Fruit fly (Drosophila melanogaster) whole organism, prepupa: ENCODE measurements around the gene Nlg4.

Experiments
- Blimp-1 ChIP-seq: fragments of 200-800 bp; sonication (Bioruptor generic); optimal IDR thresholded peaks from 3 replicates; lab custom pipeline; 2017; ENCODE audit warnings: missing biosample characterization, missing genetic modification characterization, mild to moderate bottlenecking, moderate library complexity, missing genetic modification reagents
- CG10631 ChIP-seq: fragments of 200-800 bp; sonication (Bioruptor generic); optimal IDR thresholded peaks from 2 replicates; lab custom pipeline; 2016; ENCODE audit warnings: missing biosample characterization, missing genetic modification characterization
- CG11762 ChIP-seq: fragments of 200-800 bp; sonication (Bioruptor generic); optimal IDR thresholded peaks from 3 replicates; lab custom pipeline; 2016; ENCODE audit warnings: missing biosample characterization, missing genetic modification characterization; ENCODE audit not compliant: insufficient read depth
- CG11902 ChIP-seq: fragments of 200-800 bp; sonication (Bioruptor generic); optimal IDR thresholded peaks from 3 replicates; lab custom pipeline; 2016; ENCODE audit warnings: missing biosample characterization, missing genetic modification characterization
- CG1621 ChIP-seq: fragments of 200-800 bp; sonication (Bioruptor generic); optimal IDR thresholded peaks from 3 replicates; lab custom pipeline; 2018; ENCODE audit warnings: missing biosample characterization, mild to moderate bottlenecking, missing genetic modification characterization
- CG3032 ChIP-seq: fragments of 200-800 bp; optimal IDR thresholded peaks from 2 replicates; lab custom pipeline; 2019; ENCODE audit warnings: missing biosample characterization, mild to moderate bottlenecking, missing genetic modification characterization, moderate library complexity
- CG31627 ChIP-seq: fragments of 200-800 bp; sonication (Bioruptor generic); optimal IDR thresholded peaks from 3 replicates; lab custom pipeline; 2016; ENCODE audit warnings: missing biosample characterization, missing genetic modification characterization
- CG32006 ChIP-seq: fragments of 200-800 bp; sonication (Bioruptor generic); optimal IDR thresholded peaks from 3 replicates; lab custom pipeline; 2017; ENCODE audit warnings: missing biosample characterization, mild to moderate bottlenecking, missing genetic modification characterization
- CG34406 ChIP-seq: fragments of 200-800 bp; sonication (Bioruptor generic); optimal IDR thresholded peaks from 3 replicates; lab custom pipeline; 2016; ENCODE audit warnings: missing biosample characterization, missing genetic modification characterization
- CG3919 ChIP-seq: fragments of 200-800 bp; sonication (Bioruptor generic); optimal IDR thresholded peaks from 3 replicates; lab custom pipeline; 2016; ENCODE audit warnings: missing biosample characterization, missing genetic modification characterization
- CG4318 ChIP-seq: fragments of 200-800 bp; sonication (Bioruptor generic); optimal IDR thresholded peaks from 3 replicates; lab custom pipeline; 2017; ENCODE audit warnings: missing biosample characterization, mild to moderate bottlenecking, missing genetic modification characterization
- CG6163 ChIP-seq: fragments of 200-800 bp; sonication (Bioruptor generic); IDR thresholded peaks from 3 replicates; pipeline ENCODE4 v1.3.6; 2022; ENCODE audit warnings: missing biosample characterization, missing genetic modification characterization
- CG6276 ChIP-seq: fragments of 200-800 bp; sonication (Bioruptor generic); optimal IDR thresholded peaks from 2 replicates; lab custom pipeline; 2017; ENCODE audit warnings: missing biosample characterization, mild to moderate bottlenecking, missing genetic modification characterization
- CG6792 ChIP-seq: fragments of 200-800 bp; sonication (Bioruptor generic); optimal IDR thresholded peaks from 3 replicates; lab custom pipeline; 2016; ENCODE audit warnings: missing biosample characterization, missing genetic modification characterization
- CG6854 ChIP-seq: fragments of 200-800 bp; sonication (Bioruptor generic); optimal IDR thresholded peaks from 2 replicates; lab custom pipeline; 2017; ENCODE audit warnings: missing biosample characterization, mild to moderate bottlenecking, missing genetic modification characterization
- CG7368 ChIP-seq: fragments of 200-800 bp; sonication (Bioruptor generic); optimal IDR thresholded peaks from 3 replicates; lab custom pipeline; 2016; ENCODE audit warnings: missing biosample characterization, missing genetic modification characterization
- CG8119 ChIP-seq: fragments of 200-800 bp; sonication (Bioruptor generic); IDR thresholded peaks from 3 replicates; pipeline ENCODE4 v1.3.6; 2022; ENCODE audit warnings: missing biosample characterization, missing genetic modification characterization
- CG8319 ChIP-seq: fragments of 200-800 bp; sonication (Bioruptor generic); optimal IDR thresholded peaks from 3 replicates; lab custom pipeline; 2016; ENCODE audit warnings: missing biosample characterization, missing genetic modification characterization
- CG8632 ChIP-seq: fragments of 200-800 bp; sonication (Bioruptor generic); optimal IDR thresholded peaks from 3 replicates; lab custom pipeline; 2016; ENCODE audit warnings: missing biosample characterization, missing genetic modification characterization
- CG9139 ChIP-seq: fragments of 200-800 bp; sonication (Bioruptor generic); optimal IDR thresholded peaks from 3 replicates; lab custom pipeline; 2017; ENCODE audit warnings: missing biosample characterization, mild to moderate bottlenecking, missing genetic modification characterization
- Eip78C ChIP-seq: fragments of 200-800 bp; sonication (Bioruptor generic); peaks from one replicate; lab custom pipeline; 2016; ENCODE audit warnings: missing biosample characterization, missing genetic modification characterization
- Ets96B ChIP-seq: fragments of 200-800 bp; optimal IDR thresholded peaks from 2 replicates; lab custom pipeline; 2019; ENCODE audit warnings: missing biosample characterization, mild to moderate bottlenecking, missing genetic modification characterization, moderate library complexity
- Gug ChIP-seq: fragments of 200-800 bp; sonication (Bioruptor generic); IDR thresholded peaks from 2 replicates; pipeline ENCODE4 v1.3.6; 2022; ENCODE audit warnings: missing biosample characterization, missing genetic modification characterization
- Hr4 ChIP-seq: fragments of 200-800 bp; sonication (Bioruptor generic); optimal IDR thresholded peaks from 3 replicates; lab custom pipeline; 2016; ENCODE audit warnings: missing biosample characterization, missing genetic modification characterization
- Lpt ChIP-seq: fragments of 200-800 bp; sonication (Bioruptor generic); optimal IDR thresholded peaks from 3 replicates; lab custom pipeline; 2016; ENCODE audit warnings: missing biosample characterization, missing genetic modification characterization
- OdsH ChIP-seq: fragments of 200-800 bp; sonication (Bioruptor generic); optimal IDR thresholded peaks from 3 replicates; lab custom pipeline; 2016; ENCODE audit warnings: missing biosample characterization, missing genetic modification characterization
- Smox ChIP-seq: fragments of 200-800 bp; sonication (Bioruptor generic); optimal IDR thresholded peaks from 3 replicates; lab custom pipeline; 2016; ENCODE audit warnings: missing biosample characterization, missing genetic modification characterization
- Sox102F ChIP-seq: fragments of 200-800 bp; sonication (Bioruptor generic); optimal IDR thresholded peaks from 2 replicates; lab custom pipeline; 2016; ENCODE audit warnings: missing biosample characterization, mild to moderate bottlenecking, missing genetic modification characterization
- Sox14 ChIP-seq: fragments of 200-800 bp; sonication (Bioruptor generic); optimal IDR thresholded peaks from 3 replicates; lab custom pipeline; 2016; ENCODE audit warnings: missing biosample characterization, missing genetic modification characterization
- Sox15 ChIP-seq: fragments of 200-800 bp; sonication (Bioruptor generic); optimal IDR thresholded peaks from 3 replicates; lab custom pipeline; 2016; ENCODE audit warnings: missing biosample characterization, missing genetic modification characterization
- acj6 ChIP-seq: fragments of 200-800 bp; sonication (Bioruptor generic); optimal IDR thresholded peaks from 3 replicates; lab custom pipeline; 2016; ENCODE audit warnings: missing biosample characterization, missing genetic modification characterization
- cyc ChIP-seq: fragments of 200-800 bp; sonication (Bioruptor generic); optimal IDR thresholded peaks from 3 replicates; lab custom pipeline; 2016; ENCODE audit warnings: missing biosample characterization, missing genetic modification characterization
- dac ChIP-seq: fragments of 200-800 bp; sonication (Bioruptor generic); optimal IDR thresholded peaks from 2 replicates; lab custom pipeline; 2017; ENCODE audit warnings: missing biosample characterization, mild to moderate bottlenecking, missing genetic modification characterization
- dsx ChIP-seq: fragments of 200-800 bp; optimal IDR thresholded peaks from 3 replicates; lab custom pipeline; 2019; ENCODE audit warnings: missing biosample characterization, mild to moderate bottlenecking, missing genetic modification characterization, moderate library complexity; ENCODE audit not compliant: poor library complexity, severe bottlenecking
- eg ChIP-seq: fragments of 200-800 bp; sonication (Bioruptor generic); IDR thresholded peaks from 3 replicates; pipeline ENCODE4 v1.3.6; 2022; ENCODE audit warnings: missing biosample characterization, missing genetic modification characterization
- fd59A ChIP-seq: fragments of 200-800 bp; sonication (Bioruptor generic); optimal IDR thresholded peaks from 2 replicates; lab custom pipeline; 2017; ENCODE audit warnings: missing biosample characterization, mild to moderate bottlenecking, missing genetic modification characterization, missing genetic modification reagents
- fd85E ChIP-seq: fragments of 200-800 bp; sonication (Bioruptor generic); optimal IDR thresholded peaks from 3 replicates; lab custom pipeline; 2016; ENCODE audit warnings: missing biosample characterization, missing genetic modification characterization
- fkh ChIP-seq: fragments of 200-800 bp; sonication (Bioruptor generic); optimal IDR thresholded peaks from 3 replicates; lab custom pipeline; 2017; ENCODE audit warnings: missing biosample characterization, mild to moderate bottlenecking, missing genetic modification characterization, moderate library complexity
- lz ChIP-seq: fragments of 200-800 bp; sonication (Bioruptor generic); optimal IDR thresholded peaks from 3 replicates; lab custom pipeline; 2016; ENCODE audit warnings: missing biosample characterization, missing genetic modification characterization
- net ChIP-seq: fragments of 200-800 bp; sonication (Bioruptor generic); optimal IDR thresholded peaks from 3 replicates; lab custom pipeline; 2016; ENCODE audit warnings: missing biosample characterization, missing genetic modification characterization
- pdm3 ChIP-seq: fragments of 200-800 bp; sonication (Bioruptor generic); optimal IDR thresholded peaks from 3 replicates; lab custom pipeline; 2016; ENCODE audit warnings: missing biosample characterization, missing genetic modification characterization
- salr ChIP-seq, 2 experiments: fragments of 200-800 bp; sonication (Bioruptor generic); optimal IDR thresholded peaks; 3 replicates each; lab custom pipeline; 2016 to 2018; ENCODE audit warnings: missing biosample characterization in 2 of 2, missing genetic modification characterization in 2 of 2, mild to moderate bottlenecking in 1 of 2
- spab ChIP-seq: fragments of 200-800 bp; sonication (Bioruptor generic); optimal IDR thresholded peaks from 2 replicates; lab custom pipeline; 2017; ENCODE audit warnings: missing biosample characterization, mild to moderate bottlenecking, missing genetic modification characterization, missing genetic modification reagents
- ss ChIP-seq, 2 experiments: fragments of 200-800 bp; sonication (Bioruptor generic); optimal IDR thresholded peaks; 2 replicates in 1 of 2; 3 replicates in 1 of 2; lab custom pipeline; 2017 to 2018; ENCODE audit warnings: mild to moderate bottlenecking in 2 of 2, missing biosample characterization in 2 of 2, missing genetic modification characterization in 2 of 2, moderate library complexity in 1 of 2
- vri ChIP-seq: fragments of 200-800 bp; sonication (Bioruptor generic); optimal IDR thresholded peaks from 3 replicates; lab custom pipeline; 2016; ENCODE audit warnings: missing biosample characterization, mild to moderate bottlenecking, missing genetic modification characterization

The Nlg4 gene

dm6 chr3R:20261225-20261968 lies 56.8 kb downstream of the Nlg4 start (continued):
- TF ChIP-seq pdm3 (GFP tag; lab: Kevin White, UChicago) (peak; percentile 93), CG8119 (peak; percentile 97), CG8632 (GFP tag; lab: Kevin White, UChicago) (peak; percentile 95), fd85E (GFP tag; lab: Kevin White, UChicago) (peak; percentile 74), dac (peak; percentile 57), CG3032 (tag; lab: Kevin White, UChicago) (peak; percentile 96), acj6 (GFP tag; lab: Kevin White, UChicago) (peak; percentile 92), dsx (peak; percentile 97), CG31627 (GFP tag; lab: Kevin White, UChicago) (peak; percentile 85)

DNA sequence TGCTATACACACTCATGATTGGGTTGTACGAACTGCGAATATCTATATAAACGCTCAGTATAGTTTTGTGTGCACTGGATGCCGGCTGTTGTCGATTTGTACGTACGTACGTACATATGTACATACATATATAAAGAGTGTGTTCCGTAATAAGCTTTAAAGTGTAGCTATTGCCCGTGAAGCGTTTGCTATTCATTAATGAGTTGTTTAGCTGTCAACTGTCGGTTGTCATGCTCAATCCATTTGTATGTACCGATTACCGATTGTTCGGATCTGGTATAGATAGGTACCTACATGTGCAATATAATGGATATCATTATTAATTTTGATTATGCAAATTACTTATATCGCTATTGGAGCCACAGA lies 57.3 kb downstream of the Nlg4 start:
- TF ChIP-seq Smox (GFP tag; lab: Kevin White, UChicago): no peak
- no peak for TF ChIP-seq CG6792
- no peak for TF ChIP-seq cyc (GFP tag; lab: Kevin White, UChicago)
- no peak for TF ChIP-seq eg (GFP tag; lab: Robert Waterston, UW)
- no peak for TF ChIP-seq CG8319 (GFP tag; lab: Kevin White, UChicago)
- no peak for TF ChIP-seq spab
- no peak for TF ChIP-seq CG3032 (tag; lab: Kevin White, UChicago)
- no peak for TF ChIP-seq CG34406 (GFP tag; lab: Kevin White, UChicago)
- no peak for TF ChIP-seq CG11902
- TF ChIP-seq CG9139 (GFP tag; lab: Kevin White, UChicago): no peak
- no peak for TF ChIP-seq CG1621 (tag; lab: Kevin White, UChicago)
- TF ChIP-seq OdsH (GFP tag; lab: Kevin White, UChicago): no peak
- no peak for TF ChIP-seq CG6854
- no peak for TF ChIP-seq fd59A (GFP tag; lab: Kevin White, UChicago)
- TF ChIP-seq, all 60 proteins: peak for 0

DNA sequence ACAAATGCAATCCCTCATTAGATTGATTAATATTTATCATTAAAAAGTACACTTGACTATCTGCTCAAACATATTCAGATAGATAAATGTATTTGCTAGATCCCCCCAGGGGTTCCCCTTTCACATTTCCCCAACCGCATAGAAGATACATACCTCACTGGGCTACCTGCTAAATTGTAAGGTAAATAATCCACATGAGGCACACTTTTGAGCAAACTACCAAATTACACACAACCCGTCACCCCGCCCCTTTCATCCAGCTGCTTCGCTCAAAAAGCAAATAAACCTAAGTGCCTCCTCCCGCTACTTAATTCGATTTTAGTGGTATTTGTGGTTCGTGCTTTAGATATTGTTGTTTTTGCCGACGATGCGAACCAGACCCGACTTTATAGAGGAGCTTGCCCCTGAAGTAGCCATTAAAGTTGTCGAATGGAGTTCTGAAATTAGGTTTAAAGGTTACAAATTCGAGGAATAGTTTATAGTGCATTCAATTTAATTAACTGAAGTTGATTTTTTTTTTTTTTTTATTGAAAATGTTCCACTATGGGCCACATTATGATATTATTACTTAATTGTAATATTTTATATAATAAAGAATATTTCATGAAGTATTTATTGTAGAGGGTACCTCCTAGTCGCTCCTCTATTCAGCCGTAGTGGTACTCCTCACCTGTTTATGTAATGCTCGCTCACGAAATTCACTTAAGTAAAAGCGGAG lies 58.5 kb downstream of the Nlg4 start:
- TF ChIP-seq CG8119 (no peak), CG1621 (tag; lab: Kevin White, UChicago) (no peak), CG11902 (no peak), Lpt (no peak), CG32006 (GFP tag; lab: Kevin White, UChicago) (peak; percentile 22), Eip78C (GFP tag; lab: Kevin White, UChicago) (no peak), lz (GFP tag; lab: Kevin White, UChicago) (no peak), salr (GFP tag; optimal IDR thresholded peaks at IDR 0.05; lab: Kevin White, UChicago) (no peak), Ets96B (tag; lab: Kevin White, UChicago) (no peak), CG3919 (GFP tag; lab: Kevin White, UChicago) (no peak), Blimp-1 (GFP tag; lab: Kevin White, UChicago) (no peak), Sox15 (GFP tag; lab: Kevin White, UChicago) (no peak), OdsH (GFP tag; lab: Kevin White, UChicago) (no peak), Hr4 (GFP tag; lab: Kevin White, UChicago) (peak; percentile 0), CG9139 (GFP tag; lab: Kevin White, UChicago) (no peak), CG7368 (GFP tag; lab: Kevin White, UChicago) (no peak), acj6 (GFP tag; lab: Kevin White, UChicago) (no peak), CG4318 (GFP tag; lab: Kevin White, UChicago) (no peak), vri (GFP tag; lab: Kevin White, UChicago) (no peak), CG11762 (GFP tag; lab: Kevin White, UChicago) (no peak), ss (GFP tag; optimal IDR thresholded peaks at IDR 0.05; lab: Kevin White, UChicago) (no peak), CG3032 (tag; lab: Kevin White, UChicago) (no peak), Sox14 (no peak), net (no peak), Sox102F (GFP tag; lab: Kevin White, UChicago) (no peak), CG6163 (GFP tag; lab: Robert Waterston, UW) (no peak), CG34406 (GFP tag; lab: Kevin White, UChicago) (no peak), CG6276 (no peak), Gug (GFP tag; lab: Robert Waterston, UW) (no peak), CG10631 (GFP tag; lab: Kevin White, UChicago) (peak; percentile 9), spab (no peak), fkh (GFP tag; lab: Kevin White, UChicago) (peak; percentile 95), CG8319 (GFP tag; lab: Kevin White, UChicago) (no peak), CG6854 (no peak)
